Comparison of ENCODE assay signal across 1 fruit fly cellular context in genomic region chr3R:5320672-5321071, dm6.
TF ChIP-seq lines count a peak whose summit lies in the region.

No protein-coding gene starts in this region.

TF ChIP-seq in whole organism, embryonic, 481 proteins besides CTCF, POLR2A, EP300 and RAD21 (continued from another document):
- TF ChIP-seq odd (GFP tag; optimal IDR thresholded peaks at IDR 0.05; lab: Kevin White, UChicago) (peak; percentile 49), HLH3B (GFP tag; IDR thresholded peaks at IDR 0.05; lab: Robert Waterston, UW) (no peak), CG11247 (GFP tag; IDR thresholded peaks at IDR 0.05; lab: Robert Waterston, UW) (no peak), CG2116 (GFP tag; optimal IDR thresholded peaks at IDR 0.05; lab: Kevin White, UChicago) (no peak), run (tag; optimal IDR thresholded peaks at IDR 0.05; lab: Kevin White, UChicago) (no peak), ftz-f1 (GFP tag; optimal IDR thresholded peaks at IDR 0.05; lab: Kevin White, UChicago) (no peak), CG7987 (GFP tag; optimal IDR thresholded peaks at IDR 0.05; lab: Kevin White, UChicago) (peak; percentile 45), jing (GFP tag; optimal IDR thresholded peaks at IDR 0.05; lab: Kevin White, UChicago) (no peak), CG7745 (tag; optimal IDR thresholded peaks at IDR 0.05; lab: Kevin White, UChicago) (peak; percentile 35), CG33557 (GFP tag; optimal IDR thresholded peaks at IDR 0.05; lab: Kevin White, UChicago) (peak; percentile 28), ATbp (GFP tag; optimal IDR thresholded peaks at IDR 0.05; lab: Kevin White, UChicago) (peak; percentile 35), Xrp1 (GFP tag; IDR thresholded peaks at IDR 0.05; lab: Robert Waterston, UW) (peak; percentile 26; the same call in 1 of the 2 replicates), E2f2 (GFP tag; IDR thresholded peaks at IDR 0.05; lab: Robert Waterston, UW) (no peak), p53 (GFP tag; optimal IDR thresholded peaks at IDR 0.05; lab: Kevin White, UChicago) (no peak), Trl (optimal IDR thresholded peaks at IDR 0.05; lab: Kevin White, UChicago) (no peak), Trl (GFP tag; optimal IDR thresholded peaks at IDR 0.05; lab: Kevin White, UChicago) (no peak), CG8089 (GFP tag; optimal IDR thresholded peaks at IDR 0.05; lab: Kevin White, UChicago) (no peak), fru (optimal IDR thresholded peaks at IDR 0.05; lab: Kevin White, UChicago) (no peak), CG12769 (tag; optimal IDR thresholded peaks at IDR 0.05; lab: Kevin White, UChicago) (peak; percentile 6), CG2875 (GFP tag; optimal IDR thresholded peaks at IDR 0.05; lab: Kevin White, UChicago) (peak; percentile 1), cas (GFP tag; IDR thresholded peaks at IDR 0.05; lab: Robert Waterston, UW) (no peak), CG34224 (GFP tag; IDR thresholded peaks at IDR 0.05; lab: Robert Waterston, UW; ENCODE audit: partially characterized antibody) (no peak), CG15696 (tag; optimal IDR thresholded peaks at IDR 0.05; lab: Kevin White, UChicago) (peak; percentile 75), CHES-1-like (GFP tag; optimal IDR thresholded peaks at IDR 0.05; lab: Kevin White, UChicago) (no peak), CG12391 (tag; optimal IDR thresholded peaks at IDR 0.05; lab: Kevin White, UChicago) (no peak), CG6813 (GFP tag; optimal IDR thresholded peaks at IDR 0.05; lab: Kevin White, UChicago) (peak; percentile 55), scrt (GFP tag; optimal IDR thresholded peaks at IDR 0.05; lab: Kevin White, UChicago) (no peak), BtbVII (GFP tag; optimal IDR thresholded peaks at IDR 0.05; lab: Kevin White, UChicago) (peak; percentile 41), CG30431 (GFP tag; optimal IDR thresholded peaks at IDR 0.05; lab: Kevin White, UChicago) (no peak), CG4730 (GFP tag; IDR thresholded peaks at IDR 0.05; lab: Robert Waterston, UW) (no peak), CG31388 (GFP tag; optimal IDR thresholded peaks at IDR 0.05; lab: Kevin White, UChicago) (no peak), so (GFP tag; IDR thresholded peaks at IDR 0.05; lab: Robert Waterston, UW) (no peak), CG10431 (GFP tag; optimal IDR thresholded peaks at IDR 0.05; lab: Kevin White, UChicago) (no peak), pros (GFP tag; optimal IDR thresholded peaks at IDR 0.05; lab: Kevin White, UChicago) (no peak), amos (GFP tag; IDR thresholded peaks at IDR 0.05; lab: Robert Waterston, UW; ENCODE audit: partially characterized antibody) (no peak), lov (optimal IDR thresholded peaks at IDR 0.05; lab: Kevin White, UChicago) (no peak), lov (GFP tag; IDR thresholded peaks at IDR 0.05; lab: Robert Waterston, UW) (0 out of 3 replicates have a peak, but pooled peaks have one; percentile 57), unpg (GFP tag; optimal IDR thresholded peaks at IDR 0.05; lab: Kevin White, UChicago) (peak; percentile 26), ash1 (GFP tag; optimal IDR thresholded peaks at IDR 0.05; lab: Kevin White, UChicago) (no peak), sr (GFP tag; IDR thresholded peaks at IDR 0.05; lab: Robert Waterston, UW) (no peak), Ada2b (GFP tag; IDR thresholded peaks at IDR 0.05; lab: Robert Waterston, UW) (no peak), CG17568 (GFP tag; optimal IDR thresholded peaks at IDR 0.05; lab: Kevin White, UChicago) (peak; percentile 38), dmrt11E (tag; optimal IDR thresholded peaks at IDR 0.05; lab: Kevin White, UChicago) (peak; percentile 37), Blimp-1 (GFP tag; optimal IDR thresholded peaks at IDR 0.05; lab: Kevin White, UChicago) (peak; percentile 19), Kr (GFP tag; optimal IDR thresholded peaks at IDR 0.05; lab: Kevin White, UChicago) (peak; percentile 26)
